Fruit fly (Drosophila melanogaster): ENCODE results near the gene CG9521.
A peak's percentile ranks its signal among the peaks of the same experiment; 100 is the strongest.

Gene CG9521

dm6 chrX:14840417-14840872, 12.6 kb downstream of the CG9521 start (continued):
- TF ChIP-seq lov (optimal IDR thresholded peaks at IDR 0.05) (no peak), lov (GFP tag; IDR thresholded peaks at IDR 0.05) (no peak), nerfin-1 (tag; optimal IDR thresholded peaks at IDR 0.05) (peak; percentile 2), Dbx (GFP tag; IDR thresholded peaks at IDR 0.05) (peak; percentile 41; the same call in 1 of the 3 replicates), CG12155 (GFP tag; optimal IDR thresholded peaks at IDR 0.05) (no peak), CG32767 (GFP tag; IDR thresholded peaks at IDR 0.05) (0 out of 2 replicates have a peak, but pooled peaks have one; percentile 15), HLHmδ (GFP tag; optimal IDR thresholded peaks at IDR 0.05) (no peak), CG7928 (GFP tag; optimal IDR thresholded peaks at IDR 0.05) (no peak), CG13123 (GFP tag; optimal IDR thresholded peaks at IDR 0.05) (no peak), MTF-1 (GFP tag; optimal IDR thresholded peaks at IDR 0.05; ENCODE audit: borderline replicate concordance) (no peak), ranshi (GFP tag; IDR thresholded peaks at IDR 0.05) (0 out of 2 replicates have a peak, but pooled peaks have one; percentile 6), hkb (optimal IDR thresholded peaks at IDR 0.05) (no peak), hkb (GFP tag; IDR thresholded peaks at IDR 0.05) (peak; percentile 47), CG17385 (GFP tag; optimal IDR thresholded peaks at IDR 0.05) (peak; percentile 26), zen (tag; optimal IDR thresholded peaks at IDR 0.05) (no peak), CG7839 (tag; optimal IDR thresholded peaks at IDR 0.05) (peak; percentile 74), CG8944 (GFP tag; optimal IDR thresholded peaks at IDR 0.05) (no peak), Mes4 (GFP tag; optimal IDR thresholded peaks at IDR 0.05) (no peak), Rx (GFP tag; IDR thresholded peaks at IDR 0.05) (no peak), CG4328 (GFP tag; optimal IDR thresholded peaks at IDR 0.05) (no peak), Fer2 (tag; optimal IDR thresholded peaks at IDR 0.05) (no peak), CG2678 (tag; optimal IDR thresholded peaks at IDR 0.05) (peak; percentile 71), sisA (GFP tag; IDR thresholded peaks at IDR 0.05) (no peak), ewg (GFP tag; optimal IDR thresholded peaks at IDR 0.05) (no peak), Bgb (GFP tag; IDR thresholded peaks at IDR 0.05; ENCODE audit: partially characterized antibody) (no peak), crp (GFP tag; optimal IDR thresholded peaks at IDR 0.05) (no peak), Sry-δ (GFP tag; optimal IDR thresholded peaks at IDR 0.05) (no peak), CG11560 (tag; IDR thresholded peaks at IDR 0.05) (no peak), inv (GFP tag; IDR thresholded peaks at IDR 0.05; ENCODE audit: partially characterized antibody) (no peak), ara (GFP tag; IDR thresholded peaks at IDR 0.05) (no peak), CG15073 (GFP tag; optimal IDR thresholded peaks at IDR 0.05) (no peak), CG17912 (GFP tag; optimal IDR thresholded peaks at IDR 0.05) (no peak), dan (GFP tag; IDR thresholded peaks at IDR 0.05) (no peak), CG1603 (tag; optimal IDR thresholded peaks at IDR 0.05) (no peak), CG12659 (GFP tag; optimal IDR thresholded peaks at IDR 0.05) (peak; percentile 34), CG34224 (GFP tag; IDR thresholded peaks at IDR 0.05; ENCODE audit: partially characterized antibody) (no peak), CG42726 (GFP tag; IDR thresholded peaks at IDR 0.05; ENCODE audit: partially characterized antibody) (no peak), corto (GFP tag; optimal IDR thresholded peaks at IDR 0.05) (no peak), CG34422 (GFP tag; IDR thresholded peaks at IDR 0.05) (no peak), tx (GFP tag; optimal IDR thresholded peaks at IDR 0.05) (no peak), pros (GFP tag; optimal IDR thresholded peaks at IDR 0.05) (no peak), jumu (GFP tag; optimal IDR thresholded peaks at IDR 0.05) (no peak), CG13424 (tag; optimal IDR thresholded peaks at IDR 0.05) (peak; percentile 46), fd102C (GFP tag; optimal IDR thresholded peaks at IDR 0.05) (no peak), eve (GFP tag; optimal IDR thresholded peaks at IDR 0.05) (no peak), CG15696 (tag; optimal IDR thresholded peaks at IDR 0.05) (no peak), CG8924 (tag; optimal IDR thresholded peaks at IDR 0.05) (peak; percentile 35), CG13894 (tag; optimal IDR thresholded peaks at IDR 0.05) (no peak), kni (GFP tag; optimal IDR thresholded peaks at IDR 0.05) (no peak), CG4707 (GFP tag; optimal IDR thresholded peaks at IDR 0.05) (no peak)

Data from whole organism, embryonic.